Worm (Caenorhabditis elegans): Measurements from ENCODE around the gene clec-256.

DNA sequence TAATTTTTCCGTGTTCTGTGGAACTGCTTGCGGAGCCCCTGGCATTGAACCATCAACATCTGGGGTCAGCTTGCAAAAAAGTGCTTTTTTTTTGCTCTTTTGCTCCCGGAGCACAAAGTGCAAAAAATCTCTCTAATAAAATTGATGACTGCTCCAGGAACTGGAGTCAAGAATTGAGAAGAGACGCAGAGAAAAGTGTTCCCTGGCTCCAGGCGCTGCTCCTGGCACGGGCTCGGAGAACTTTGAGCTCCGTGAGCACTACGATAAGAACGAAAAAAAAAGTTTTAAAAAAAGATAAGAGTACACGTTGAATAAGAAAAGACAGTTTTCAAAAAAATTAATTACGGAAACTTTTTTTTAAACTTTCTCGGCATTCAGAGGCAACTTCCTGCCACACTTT is 11.3 kb downstream of the clec-256 start:
- no peak for TF ChIP-seq elt-1 (tag; optimal IDR thresholded peaks at IDR 0.05; ENCODE audit: borderline replicate concordance, insufficient read depth)
- no peak for TF ChIP-seq cnd-1 (tag; optimal IDR thresholded peaks at IDR 0.05)
- no peak for TF ChIP-seq mab-5 (tag; optimal IDR thresholded peaks at IDR 0.05)
- no peak for TF ChIP-seq sem-2 (GFP tag; optimal IDR thresholded peaks at IDR 0.05)
- no peak for TF ChIP-seq nhr-28 (tag; optimal IDR thresholded peaks at IDR 0.05)
- TF ChIP-seq ham-2 (GFP tag; optimal IDR thresholded peaks at IDR 0.05): no peak
- TF ChIP-seq ztf-11 (tag; optimal IDR thresholded peaks at IDR 0.05): no peak
- no peak for TF ChIP-seq unc-62 (GFP tag; optimal IDR thresholded peaks at IDR 0.05)
- no peak for TF ChIP-seq elt-3 (tag; optimal IDR thresholded peaks at IDR 0.05)
